Worm (Caenorhabditis elegans) whole organism, early embryonic: ENCODE data around the gene txt-18.

ENCODE experiments used
- B0310.2 ChIP-seq: sonication (generic microtip); optimal IDR thresholded peaks from 2 replicates; lab custom pipeline; 2016; ENCODE audit warnings: mild to moderate bottlenecking, missing genetic modification characterization, missing compliant biosample characterization
- ama-1 ChIP-seq: fragments of 150-350 bp; optimal IDR thresholded peaks from 2 replicates; lab custom pipeline; 2014
- ceh-36 ChIP-seq: sonication (generic microtip); optimal IDR thresholded peaks from 2 replicates; lab custom pipeline; 2016; ENCODE audit warnings: missing genetic modification characterization, inconsistent platforms, missing compliant biosample characterization
- flt-1 ChIP-seq: fragments of 200-800 bp; sonication (Bioruptor generic); IDR thresholded peaks from 2 replicates; pipeline ENCODE4 v1.3.6; 2022; ENCODE audit warnings: missing genetic modification characterization, missing compliant biosample characterization
- hmbx-1 ChIP-seq: sonication (generic microtip); optimal IDR thresholded peaks from 2 replicates; lab custom pipeline; 2016; ENCODE audit warnings: mild to moderate bottlenecking, missing genetic modification characterization, missing compliant biosample characterization
- hmg-4 ChIP-seq: fragments of 200-800 bp; sonication (Bioruptor generic); optimal IDR thresholded peaks from 2 replicates; lab custom pipeline; 2018; ENCODE audit warnings: mild to moderate bottlenecking, missing genetic modification characterization, missing compliant biosample characterization
- pes-1 ChIP-seq: fragments of 200-800 bp; sonication (Bioruptor generic); IDR thresholded peaks from 2 replicates; pipeline ENCODE4 v1.3.6; 2022; ENCODE audit warnings: missing genetic modification reagents, missing genetic modification characterization, missing compliant biosample characterization
- tbx-37 ChIP-seq: fragments of 200-800 bp; sonication (Bioruptor generic); conservative IDR thresholded peaks from 2 replicates; pipeline ENCODE4 v1.3.6; 2022; ENCODE audit warnings: missing genetic modification reagents, missing genetic modification characterization, missing compliant biosample characterization
- tra-4 ChIP-seq: sonication (generic microtip); optimal IDR thresholded peaks from 2 replicates; lab custom pipeline; 2017; ENCODE audit warnings: missing genetic modification characterization, missing compliant biosample characterization

DNA sequence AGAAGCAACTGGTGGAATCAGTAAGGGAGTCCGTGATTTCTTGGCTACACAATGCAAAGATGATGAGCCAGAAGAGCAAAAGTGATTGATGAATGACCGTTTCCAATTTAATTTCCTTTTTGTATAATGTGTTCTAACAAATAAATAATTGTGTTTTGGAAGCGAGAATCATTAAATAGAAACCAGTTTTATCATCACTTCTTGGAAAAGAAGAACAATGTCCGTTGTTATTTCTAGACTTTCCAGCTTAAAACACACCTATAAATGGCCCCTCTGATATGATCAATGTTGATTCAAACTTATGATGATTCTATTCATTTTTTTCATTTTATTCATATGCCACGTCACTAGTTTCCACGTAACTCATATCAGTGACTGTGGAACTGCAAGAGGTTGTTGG, 37.7 kb upstream of the txt-18 start, which contains the start of gene C29F5.8:
- TF ChIP-seq ama-1 (lab: Kevin White, UChicago) (no peak), ceh-36 (no peak), tbx-37 (no peak), tra-4 (no peak), hmg-4 (GFP tag; lab: Kevin White, UChicago) (no peak), flt-1 (GFP tag; lab: Robert Waterston, UW) (no peak), hmbx-1 (no peak), pes-1 (GFP tag; lab: Robert Waterston, UW) (no peak), B0310.2 (tag; lab: Kevin White, UChicago) (no peak)
